Fruit fly (Drosophila melanogaster) whole organism, pupa: ENCODE data around the gene CG14369.

Experiments
- CG12605 ChIP-seq: fragments of 200-800 bp; sonication (Bioruptor generic); IDR thresholded peaks from 2 replicates; pipeline ENCODE4 v1.3.6; 2022; ENCODE audit warnings: missing biosample characterization, missing genetic modification characterization
- CG13204 ChIP-seq: fragments of 200-800 bp; sonication (Bioruptor generic); optimal IDR thresholded peaks from 2 replicates; lab custom pipeline; 2018; ENCODE audit warnings: missing biosample characterization, mild to moderate bottlenecking, missing genetic modification characterization, moderate library complexity
- CG14655 ChIP-seq: fragments of 200-800 bp; sonication (Bioruptor generic); optimal IDR thresholded peaks from 3 replicates; lab custom pipeline; 2017; ENCODE audit warnings: mild to moderate bottlenecking, missing biosample characterization, missing genetic modification reagents, missing genetic modification characterization
- CG32121 ChIP-seq: fragments of 200-800 bp; sonication (Bioruptor generic); IDR thresholded peaks from 2 replicates; pipeline ENCODE4 v1.3.6; 2022; ENCODE audit warnings: missing biosample characterization, missing genetic modification characterization
- CG4496 ChIP-seq: fragments of 200-800 bp; sonication (Bioruptor generic); IDR thresholded peaks from 3 replicates; pipeline ENCODE4 v1.3.6; 2022; ENCODE audit warnings: missing biosample characterization, missing genetic modification characterization
- CG9948 ChIP-seq: fragments of 200-800 bp; sonication (Bioruptor generic); optimal IDR thresholded peaks from 2 replicates; lab custom pipeline; 2018; ENCODE audit warnings: missing biosample characterization, mild to moderate bottlenecking, missing genetic modification characterization, moderate library complexity
- Ets98B ChIP-seq: fragments of 200-800 bp; sonication (Bioruptor generic); IDR thresholded peaks from 2 replicates; pipeline ENCODE4 v1.3.6; 2022; ENCODE audit warnings: missing biosample characterization, missing genetic modification characterization
- Pif1A ChIP-seq: fragments of 200-800 bp; sonication (Bioruptor generic); optimal IDR thresholded peaks from 3 replicates; lab custom pipeline; 2016; ENCODE audit warnings: missing biosample characterization, missing genetic modification characterization
- Snoo ChIP-seq: fragments of 200-800 bp; sonication (Bioruptor generic); optimal IDR thresholded peaks from 3 replicates; lab custom pipeline; 2017; ENCODE audit warnings: missing biosample characterization, mild to moderate bottlenecking, missing genetic modification characterization, inconsistent platforms
- rn ChIP-seq: fragments of 200-800 bp; sonication (Bioruptor generic); IDR thresholded peaks from 2 replicates; pipeline ENCODE4 v1.3.6; 2022; ENCODE audit warnings: missing biosample characterization, missing genetic modification characterization

DNA sequence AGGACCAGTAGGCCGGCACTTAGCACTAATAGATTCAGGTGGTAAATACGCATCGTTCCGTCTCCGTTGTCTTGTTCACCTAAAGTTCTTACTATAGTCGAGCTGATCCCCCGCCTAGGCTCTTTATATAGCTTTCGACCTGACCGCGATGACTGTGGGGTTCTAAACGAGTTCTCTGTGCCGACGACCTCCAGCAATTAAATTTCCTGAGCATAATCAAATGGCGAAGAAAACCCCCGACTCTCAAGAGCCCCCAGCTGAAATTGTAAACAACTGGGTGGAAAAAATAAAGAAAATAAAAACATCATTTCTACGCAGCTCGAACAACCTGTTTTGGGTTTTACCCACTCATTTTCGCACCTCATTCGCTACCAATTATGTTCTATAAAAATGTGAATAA, 16.7 kb upstream of the CG14369 start, which contains the start of gene CG9759:
- no peak for TF ChIP-seq CG12605
- no peak for TF ChIP-seq Pif1A
- TF ChIP-seq CG9948 (tag; lab: Kevin White, UChicago), result no peak
- no peak for TF ChIP-seq Ets98B (GFP tag; lab: Robert Waterston, UW)
- no peak for TF ChIP-seq CG13204 (GFP tag; lab: Kevin White, UChicago)
- TF ChIP-seq CG4496 (GFP tag; lab: Robert Waterston, UW), result no peak
- TF ChIP-seq rn (GFP tag; lab: Robert Waterston, UW), result no peak
- TF ChIP-seq CG14655 (GFP tag; lab: Kevin White, UChicago), result no peak
- no peak for TF ChIP-seq CG32121 (GFP tag; lab: Robert Waterston, UW)
- TF ChIP-seq Snoo (tag; lab: Kevin White, UChicago), result no peak
